Worm (Caenorhabditis elegans): Measurements from ENCODE around the gene srab-7.

srab-7 gene

ce11 chrV:3122403-3122802, 32.6 kb downstream of the srab-7 start:
- TF ChIP-seq pqm-1 (tag; optimal IDR thresholded peaks at IDR 0.05) (no peak), nhr-43 (tag; optimal IDR thresholded peaks at IDR 0.05; ENCODE audit: poor library complexity, severe bottlenecking) (no peak)

- TF ChIP-seq ztf-11 (tag; optimal IDR thresholded peaks at IDR 0.05): no peak
- TF ChIP-seq nfya-1 (tag; optimal IDR thresholded peaks at IDR 0.05; ENCODE audit: insufficient read depth): no peak
- TF ChIP-seq snpc-4 (tag; optimal IDR thresholded peaks at IDR 0.05): no peak
- TF ChIP-seq zag-1 (tag; optimal IDR thresholded peaks at IDR 0.05): no peak
- no peak for TF ChIP-seq skn-1 (tag; optimal IDR thresholded peaks at IDR 0.05)
- TF ChIP-seq tbx-2 (tag; optimal IDR thresholded peaks at IDR 0.05): no peak
- no peak for TF ChIP-seq ceh-82 (tag; optimal IDR thresholded peaks at IDR 0.05)
- TF ChIP-seq unc-39 (tag; optimal IDR thresholded peaks at IDR 0.05): no peak
- no peak for TF ChIP-seq elt-3 (tag; optimal IDR thresholded peaks at IDR 0.05)
- no peak for TF ChIP-seq nhr-76 (tag; optimal IDR thresholded peaks at IDR 0.05)
- TF ChIP-seq nhr-25 (tag; optimal IDR thresholded peaks at IDR 0.05): no peak
- TF ChIP-seq fos-1 (tag; optimal IDR thresholded peaks at IDR 0.05): no peak
- no peak for TF ChIP-seq unc-62 (GFP tag; optimal IDR thresholded peaks at IDR 0.05)
- TF ChIP-seq ZK546.5 (tag; optimal IDR thresholded peaks at IDR 0.05): no peak
Observed at ce11 chrV:3121743-3122142, 33.2 kb downstream of the srab-7 start, which contains the start of gene srt-56. srt-56 (minus strand) TSS chrV:3121843.

DNA sequence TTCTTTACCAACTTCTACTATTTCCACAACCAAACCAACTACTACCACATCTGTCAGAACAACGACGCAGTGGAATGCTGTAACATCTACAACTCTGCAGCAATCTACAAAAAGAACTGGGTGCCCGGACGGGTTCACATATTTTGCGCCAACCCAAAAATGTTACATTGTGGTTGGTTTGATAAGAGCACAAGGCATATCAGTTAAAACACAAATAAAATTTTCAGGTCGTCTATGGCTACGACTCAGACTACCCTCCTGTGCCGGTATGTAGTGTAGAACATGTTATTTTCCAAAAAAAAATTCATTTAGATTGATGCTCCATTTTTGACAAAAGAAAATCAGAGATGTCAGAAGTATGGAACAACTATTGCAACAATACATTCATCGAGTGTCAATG, 35.8 kb downstream of the srab-7 start:
- TF ChIP-seq elt-2 (tag; optimal IDR thresholded peaks at IDR 0.05) (peak; percentile 47), pqm-1 (tag; optimal IDR thresholded peaks at IDR 0.05) (peak; percentile 19), mml-1 (tag; optimal IDR thresholded peaks at IDR 0.05) (no peak)

DNA sequence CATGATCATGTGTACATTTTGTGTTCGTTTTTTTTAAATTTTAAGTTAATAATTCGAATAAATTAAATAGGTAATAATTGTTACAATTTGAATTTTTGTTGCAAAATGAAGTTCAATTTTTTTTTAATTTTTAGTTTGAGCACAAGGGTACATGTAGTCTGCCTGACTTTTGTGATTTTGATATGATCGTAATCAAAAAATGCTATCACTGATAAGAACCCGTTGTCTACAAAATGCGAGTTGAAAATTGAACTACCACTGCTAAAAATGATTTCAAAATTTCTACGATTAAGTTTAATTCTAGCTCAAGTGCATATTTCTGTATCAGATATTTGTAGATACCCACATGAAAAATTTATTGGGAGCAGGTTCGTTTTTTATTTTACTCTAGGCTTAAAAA, 36.8 kb downstream of the srab-7 start, which contains the start of gene clec-210:
Gene clec-210 (plus strand): TSS at position 211 of the 400 bp plus-strand sequence.
- TF ChIP-seq pqm-1 (tag; optimal IDR thresholded peaks at IDR 0.05) (peak; percentile 42), nhr-76 (tag; optimal IDR thresholded peaks at IDR 0.05) (no peak), elt-2 (tag; optimal IDR thresholded peaks at IDR 0.05) (peak; percentile 55)

DNA sequence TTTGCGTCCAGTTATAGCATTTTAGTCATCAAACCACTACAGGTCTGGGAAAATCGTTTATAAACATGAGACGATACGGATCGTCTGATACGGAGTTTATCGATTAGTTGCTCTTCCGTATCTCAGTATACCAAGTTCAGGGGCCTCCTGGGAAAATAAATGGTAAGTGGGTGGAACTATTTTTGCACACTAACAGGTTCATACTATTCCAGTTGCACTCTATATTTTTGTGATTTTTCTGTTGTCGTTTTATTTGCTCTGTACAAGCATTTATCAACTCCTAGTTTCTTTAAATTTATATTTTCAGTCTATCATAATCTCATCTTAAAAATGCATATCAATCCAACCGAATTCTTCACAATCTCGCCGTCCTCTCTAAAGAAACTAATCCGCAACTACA, 40.0 kb downstream of the srab-7 start, which contains the start of gene Y73C8C.3:
Gene Y73C8C.3 (plus strand): TSS at position 301 of the 400 bp plus-strand sequence.
- no peak for TF ChIP-seq hmg-11 (tag; optimal IDR thresholded peaks at IDR 0.05)

DNA sequence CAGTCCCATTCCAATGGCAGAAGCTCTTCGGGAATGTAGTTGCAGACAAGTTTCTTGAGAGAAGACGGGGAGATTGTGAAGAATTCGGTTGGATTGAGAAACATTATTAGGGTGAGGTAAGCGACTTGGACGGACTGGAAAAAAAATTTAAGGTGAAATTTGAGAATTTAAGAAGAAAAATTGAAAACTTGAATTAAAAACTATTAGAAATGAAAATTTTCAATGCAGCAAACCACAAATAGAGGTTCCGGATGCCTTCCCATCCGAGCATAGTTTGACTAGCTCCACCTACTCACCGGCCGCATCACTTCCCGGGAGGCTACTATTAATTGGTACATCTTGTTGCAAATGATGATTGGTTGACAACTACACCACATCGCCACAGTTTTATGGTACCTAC, 41.2 kb downstream of the srab-7 start, which contains the start of gene Y73C8C.8:
Gene Y73C8C.8 (minus strand): TSS at position 101 of the 400 bp plus-strand sequence.
- TF ChIP-seq nhr-67 (tag; optimal IDR thresholded peaks at IDR 0.05): no peak
- TF ChIP-seq nhr-237 (tag; optimal IDR thresholded peaks at IDR 0.05): no peak
- TF ChIP-seq pqm-1 (tag; optimal IDR thresholded peaks at IDR 0.05): no peak
- TF ChIP-seq fkh-10 (GFP tag; optimal IDR thresholded peaks at IDR 0.05): no peak
- no peak for TF ChIP-seq nhr-23 (tag; optimal IDR thresholded peaks at IDR 0.05)
- no peak for TF ChIP-seq daf-12 (tag; optimal IDR thresholded peaks at IDR 0.05)
- TF ChIP-seq ceh-9 (tag; optimal IDR thresholded peaks at IDR 0.05): no peak
- no peak for TF ChIP-seq snpc-4 (tag; optimal IDR thresholded peaks at IDR 0.05)
- no peak for TF ChIP-seq ztf-11 (tag; optimal IDR thresholded peaks at IDR 0.05)

DNA sequence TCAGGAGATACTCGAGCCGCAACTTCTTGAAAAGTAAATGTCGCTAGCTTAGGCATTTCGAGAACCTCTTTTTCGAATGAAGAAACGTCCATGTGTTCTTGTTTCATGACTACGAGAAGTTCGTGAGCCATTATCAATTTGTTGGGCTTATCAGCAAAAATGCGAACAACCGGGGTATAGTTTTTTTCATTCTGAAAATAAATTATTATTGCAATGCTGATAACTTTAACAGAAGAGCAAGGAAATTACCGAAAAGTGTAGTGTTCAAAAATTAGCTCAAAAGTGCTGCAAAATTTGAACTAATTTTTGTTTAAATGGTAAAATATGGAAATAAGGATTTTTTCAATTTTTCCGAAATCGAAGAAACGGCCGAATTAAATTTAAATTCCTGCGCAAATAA, 42.8 kb downstream of the srab-7 start:
- TF ChIP-seq nhr-28 (tag; optimal IDR thresholded peaks at IDR 0.05) (no peak), elt-2 (tag; optimal IDR thresholded peaks at IDR 0.05) (peak; percentile 17)

DNA sequence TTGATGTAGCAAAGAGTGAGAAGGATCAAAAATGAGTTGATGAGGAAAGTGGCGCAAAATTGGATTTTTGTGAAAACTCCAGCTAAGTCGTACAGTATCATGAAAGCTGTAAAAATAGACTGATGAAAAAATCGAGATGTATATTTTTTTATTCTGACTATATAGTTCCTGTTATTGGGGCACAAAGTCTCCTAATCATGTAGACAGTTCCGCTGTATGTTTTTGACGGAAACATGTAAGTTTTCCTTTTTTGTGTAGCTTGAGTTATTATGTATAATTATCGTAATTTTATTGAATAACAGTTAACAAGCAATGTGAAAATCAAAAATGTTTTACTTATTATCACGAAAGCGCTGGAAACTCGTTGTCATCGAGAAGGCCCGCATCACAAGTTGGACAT, 47.5 kb downstream of the srab-7 start, which contains the start of gene str-68:
Gene str-68 (minus strand): TSS at position 101 of the 400 bp plus-strand sequence.
- TF ChIP-seq sea-2 (GFP tag; optimal IDR thresholded peaks at IDR 0.05) (no peak), lin-39 (tag; optimal IDR thresholded peaks at IDR 0.05) (no peak), nhr-23 (tag; optimal IDR thresholded peaks at IDR 0.05) (no peak), elt-3 (tag; optimal IDR thresholded peaks at IDR 0.05) (no peak), ama-1 (optimal IDR thresholded peaks at IDR 0.05) (no peak), fkh-2 (tag; optimal IDR thresholded peaks at IDR 0.05) (no peak), pha-4 (tag; optimal IDR thresholded peaks at IDR 0.05) (no peak), egl-27 (tag; optimal IDR thresholded peaks at IDR 0.05) (no peak), tbx-2 (tag; optimal IDR thresholded peaks at IDR 0.05) (no peak), ceh-82 (tag; optimal IDR thresholded peaks at IDR 0.05) (no peak), ceh-16 (tag; optimal IDR thresholded peaks at IDR 0.05) (no peak), nhr-43 (tag; optimal IDR thresholded peaks at IDR 0.05; ENCODE audit: poor library complexity, severe bottlenecking) (no peak)
